Worm (Caenorhabditis elegans) whole organism, L4 larva: ENCODE results near the gene F13H10.9.
A peak's percentile ranks its signal among the peaks of the same experiment; 100 is the strongest.

ENCODE experiments used
- F37D6.2 ChIP-seq: sonication (generic microtip); optimal IDR thresholded peaks from 2 replicates; lab custom pipeline; 2016; ENCODE audit warnings: mild to moderate bottlenecking, missing genetic modification characterization, missing compliant biosample characterization
- F44E2.7 ChIP-seq: fragments of 200-800 bp; sonication (Bioruptor generic); IDR thresholded peaks from 2 replicates; pipeline ENCODE4 v2.1.2; 2022; ENCODE audit warnings: missing genetic modification characterization, missing compliant biosample characterization
- T20F7.1 ChIP-seq: fragments of 200-800 bp; sonication (Bioruptor generic); optimal IDR thresholded peaks from 2 replicates; lab custom pipeline; 2018; ENCODE audit warnings: mild to moderate bottlenecking, missing genetic modification characterization, missing compliant biosample characterization
- Y105C5A.15 ChIP-seq: fragments of 200-800 bp; sonication (Bioruptor generic); IDR thresholded peaks from 2 replicates; pipeline ENCODE4 v1.3.6; 2022; ENCODE audit warnings: missing genetic modification characterization, missing compliant biosample characterization
- Y75B8A.6 ChIP-seq: fragments of 200-800 bp; sonication (Bioruptor generic); IDR thresholded peaks from 2 replicates; pipeline ENCODE4 v1.3.6; 2022; ENCODE audit warnings: missing genetic modification reagents, missing genetic modification characterization, missing compliant biosample characterization
- ZK337.2 ChIP-seq: fragments of 200-800 bp; sonication (Bioruptor generic); IDR thresholded peaks from 2 replicates; pipeline ENCODE4 v1.3.6; 2022; ENCODE audit warnings: missing genetic modification reagents, missing genetic modification characterization, missing compliant biosample characterization
- arid-1 ChIP-seq: fragments of 200-800 bp; sonication (Bioruptor generic); conservative IDR thresholded peaks from 2 replicates; pipeline ENCODE4 v1.3.6; 2022; ENCODE audit warnings: missing genetic modification reagents, missing genetic modification characterization, missing compliant biosample characterization
- attf-4 ChIP-seq: sonication (generic microtip); optimal IDR thresholded peaks from 3 replicates; lab custom pipeline; 2017; ENCODE audit warnings: missing biosample characterization, missing genetic modification characterization
- ceh-20 ChIP-seq: fragments of 200-800 bp; sonication (Bioruptor generic); IDR thresholded peaks from 2 replicates; pipeline ENCODE4 v1.3.6; 2022; ENCODE audit warnings: missing genetic modification reagents, missing genetic modification characterization, missing compliant biosample characterization
- ceh-28 ChIP-seq: fragments of 150-350 bp; optimal IDR thresholded peaks from 2 replicates; lab custom pipeline; 2014; ENCODE audit warnings: missing biosample characterization, missing genetic modification reagents, missing genetic modification characterization
- ceh-32 ChIP-seq: sonication (generic microtip); optimal IDR thresholded peaks from 2 replicates; lab custom pipeline; 2016; ENCODE audit warnings: mild to moderate bottlenecking, missing genetic modification characterization, missing compliant biosample characterization; ENCODE audit not compliant: poor library complexity
- daf-16 ChIP-seq, 3 experiments: sonication (generic microtip); optimal IDR thresholded peaks; 2 replicates each; lab custom pipeline; 2016 to 2017; ENCODE audit warnings: missing genetic modification characterization in 3 of 3, missing genetic modification reagents in 3 of 3, mild to moderate bottlenecking in 2 of 3, missing compliant biosample characterization in 2 of 3, missing biosample characterization in 1 of 3, moderate library complexity in 1 of 3
- daf-8 ChIP-seq: fragments of 200-800 bp; sonication (Bioruptor generic); IDR thresholded peaks from 2 replicates; pipeline ENCODE4 v1.3.6; 2022; ENCODE audit warnings: missing genetic modification characterization, missing compliant biosample characterization
- dmd-6 ChIP-seq: fragments of 200-800 bp; sonication (Bioruptor generic); IDR thresholded peaks from 2 replicates; pipeline ENCODE4 v1.3.6; 2022; ENCODE audit warnings: missing genetic modification reagents, missing genetic modification characterization, missing compliant biosample characterization
- dpl-1 ChIP-seq: fragments of 150-350 bp; optimal IDR thresholded peaks from 2 replicates; lab custom pipeline; 2014; ENCODE audit warnings: missing biosample characterization, missing genetic modification reagents, missing genetic modification characterization
- duxl-1 ChIP-seq: sonication (generic microtip); optimal IDR thresholded peaks from 2 replicates; lab custom pipeline; 2016; ENCODE audit warnings: mild to moderate bottlenecking, missing genetic modification characterization, moderate library complexity, missing compliant biosample characterization; ENCODE audit not compliant: poor library complexity
- dve-1 ChIP-seq: sonication (generic microtip); optimal IDR thresholded peaks from 2 replicates; lab custom pipeline; 2017; ENCODE audit warnings: antibody characterized with exemption, mild to moderate bottlenecking, missing genetic modification characterization, missing compliant biosample characterization; ENCODE audit not compliant: insufficient read depth
- fkh-10 ChIP-seq: fragments of 150-350 bp; optimal IDR thresholded peaks from 2 replicates; lab custom pipeline; 2014; ENCODE audit warnings: missing biosample characterization, missing genetic modification reagents, missing genetic modification characterization
- gei-8 ChIP-seq: fragments of 200-800 bp; sonication (Bioruptor generic); optimal IDR thresholded peaks from 2 replicates; lab custom pipeline; 2018; ENCODE audit warnings: mild to moderate bottlenecking, missing genetic modification characterization, missing compliant biosample characterization
- hif-1 ChIP-seq, 2 experiments: sonication (generic microtip); optimal IDR thresholded peaks; 2 replicates each; lab custom pipeline; 2016 to 2017; ENCODE audit warnings: missing compliant biosample characterization in 2 of 2, missing genetic modification characterization in 2 of 2, missing genetic modification reagents in 2 of 2, missing genotype in 2 of 2, mild to moderate bottlenecking in 1 of 2
- hlh-11 ChIP-seq: fragments of 200-800 bp; sonication (Bioruptor generic); optimal IDR thresholded peaks from 2 replicates; lab custom pipeline; 2018; ENCODE audit warnings: mild to moderate bottlenecking, missing genetic modification characterization, missing compliant biosample characterization
- hlh-30 ChIP-seq: sonication (generic microtip); optimal IDR thresholded peaks from 2 replicates; lab custom pipeline; 2017; ENCODE audit warnings: antibody characterized with exemption, mild to moderate bottlenecking, missing genetic modification characterization, missing compliant biosample characterization; ENCODE audit not compliant: insufficient read depth
- hmg-1.1 ChIP-seq: fragments of 200-800 bp; sonication (Bioruptor generic); IDR thresholded peaks from 2 replicates; pipeline ENCODE4 v1.3.6; 2022; ENCODE audit warnings: missing genetic modification reagents, missing genetic modification characterization, missing compliant biosample characterization
- lim-7 ChIP-seq: fragments of 200-800 bp; sonication (Bioruptor generic); IDR thresholded peaks from 2 replicates; pipeline ENCODE4 v1.3.6; 2022; ENCODE audit warnings: missing genetic modification characterization, missing compliant biosample characterization
- lin-1 ChIP-seq: fragments of 200-800 bp; sonication (Bioruptor generic); IDR thresholded peaks from 2 replicates; pipeline ENCODE4 v1.3.6; 2022; ENCODE audit warnings: missing genetic modification reagents, missing genetic modification characterization, missing compliant biosample characterization
- lin-15B ChIP-seq: fragments of 150-350 bp; sonication (generic microtip); optimal IDR thresholded peaks from 3 replicates; lab custom pipeline; 2014; ENCODE audit warnings: missing biosample characterization, missing genetic modification characterization
- lin-39 ChIP-seq: fragments of 150-350 bp; optimal IDR thresholded peaks from 2 replicates; lab custom pipeline; 2014; ENCODE audit warnings: missing biosample characterization, missing genetic modification reagents, missing genetic modification characterization
- lsy-2 ChIP-seq, 2 experiments: fragments of 150-350 bp in 1 of 2; sonication (generic microtip) in 1 of 2; optimal IDR thresholded peaks; 2 replicates each; lab custom pipeline; 2014 to 2017; ENCODE audit warnings: missing biosample characterization in 2 of 2, missing genetic modification characterization in 2 of 2
- madf-5 ChIP-seq, 2 experiments: fragments of 200-800 bp; sonication (Bioruptor generic); IDR thresholded peaks; 2 replicates each; pipeline ENCODE4 v1.3.6; 2022; ENCODE audit warnings: missing compliant biosample characterization in 2 of 2, missing genetic modification characterization in 2 of 2
- mep-1 ChIP-seq: fragments of 150-350 bp; sonication (generic microtip); optimal IDR thresholded peaks from 3 replicates; lab custom pipeline; 2014; ENCODE audit warnings: missing biosample characterization, missing genetic modification characterization
- mxl-3 ChIP-seq: fragments of 200-800 bp; sonication (Bioruptor generic); optimal IDR thresholded peaks from 2 replicates; lab custom pipeline; 2018; ENCODE audit warnings: mild to moderate bottlenecking, missing genetic modification characterization, missing compliant biosample characterization
- nhr-11 ChIP-seq: fragments of 150-350 bp; optimal IDR thresholded peaks from 2 replicates; lab custom pipeline; 2014; ENCODE audit warnings: missing biosample characterization, missing genetic modification characterization
- nhr-111 ChIP-seq: fragments of 200-800 bp; sonication (Bioruptor generic); optimal IDR thresholded peaks from 2 replicates; lab custom pipeline; 2018; ENCODE audit warnings: mild to moderate bottlenecking, missing genetic modification characterization, missing compliant biosample characterization
- nhr-28 ChIP-seq: fragments of 150-350 bp; optimal IDR thresholded peaks from 2 replicates; lab custom pipeline; 2014; ENCODE audit warnings: missing biosample characterization, missing genetic modification characterization
- nhr-41 ChIP-seq: fragments of 200-800 bp; sonication (Bioruptor generic); IDR thresholded peaks from 2 replicates; pipeline ENCODE4 v1.3.6; 2022; ENCODE audit warnings: missing genetic modification reagents, missing genetic modification characterization, missing compliant biosample characterization
- nhr-48 ChIP-seq: sonication (generic microtip); optimal IDR thresholded peaks from 2 replicates; lab custom pipeline; 2016; ENCODE audit warnings: mild to moderate bottlenecking, missing genetic modification characterization, missing compliant biosample characterization
- nhr-76 ChIP-seq: fragments of 150-350 bp; optimal IDR thresholded peaks from 2 replicates; lab custom pipeline; 2014; ENCODE audit warnings: missing biosample characterization, missing genetic modification characterization
- nhr-77 ChIP-seq: fragments of 150-350 bp; optimal IDR thresholded peaks from 2 replicates; lab custom pipeline; 2014; ENCODE audit warnings: missing biosample characterization, missing genetic modification characterization
- pha-4 ChIP-seq, 2 experiments: fragments of 150-350 bp in 1 of 2; fragments of 200-800 bp in 1 of 2; sonication (Bioruptor generic) in 1 of 2; IDR thresholded peaks in 1 of 2; optimal IDR thresholded peaks in 1 of 2; 2 replicates each; pipeline versions ENCODE4 v1.3.6 to Lab custom; 2014 to 2022; ENCODE audit warnings: missing genetic modification characterization in 2 of 2, missing genetic modification reagents in 2 of 2, missing biosample characterization in 1 of 2, missing compliant biosample characterization in 1 of 2
- php-3 ChIP-seq: fragments of 200-800 bp; sonication (Bioruptor generic); IDR thresholded peaks from 2 replicates; pipeline ENCODE4 v1.3.6; 2022; ENCODE audit warnings: missing genetic modification reagents, missing genetic modification characterization, missing compliant biosample characterization
- pqm-1 ChIP-seq: sonication (generic microtip); optimal IDR thresholded peaks from 2 replicates; lab custom pipeline; 2017; ENCODE audit warnings: missing biosample characterization, missing genetic modification characterization
- saeg-2 ChIP-seq: fragments of 200-800 bp; sonication (Bioruptor generic); IDR thresholded peaks from 2 replicates; pipeline ENCODE4 v1.3.6; 2022; ENCODE audit warnings: missing genetic modification reagents, missing genetic modification characterization, missing compliant biosample characterization
- set-16 ChIP-seq: fragments of 200-800 bp; sonication (Bioruptor generic); IDR thresholded peaks from 2 replicates; pipeline ENCODE4 v1.3.6; 2022; ENCODE audit warnings: missing genetic modification reagents, missing genetic modification characterization, missing compliant biosample characterization
- snpc-1.2 ChIP-seq: fragments of 200-800 bp; sonication (Bioruptor generic); IDR thresholded peaks from 2 replicates; pipeline ENCODE4 v1.3.6; 2022; ENCODE audit warnings: missing genetic modification reagents, missing genetic modification characterization, missing compliant biosample characterization
- tag-97 ChIP-seq: fragments of 200-800 bp; sonication (Bioruptor generic); IDR thresholded peaks from 2 replicates; pipeline ENCODE4 v1.3.6; 2022; ENCODE audit warnings: missing genetic modification characterization, missing compliant biosample characterization
- unc-62 ChIP-seq, 3 experiments: fragments of 150-350 bp in 1 of 3; sonication (generic microtip); optimal IDR thresholded peaks in 2 of 3; peaks in 1 of 3; 1 replicate in 1 of 3; 2 replicates in 2 of 3; lab custom pipeline; 2014 to 2017; ENCODE audit warnings: missing biosample characterization in 3 of 3, missing genetic modification characterization in 3 of 3, missing genetic modification reagents in 3 of 3, missing genotype in 1 of 3

The F13H10.9 gene

ce11 chrIV:11008255-11008654 is 6.5 kb downstream of the F13H10.9 start:
- TF ChIP-seq lin-1 (GFP tag; lab: Robert Waterston, UW) (no peak), hlh-11 (tag; lab: Kevin White, UChicago) (no peak), saeg-2 (GFP tag; lab: Robert Waterston, UW) (no peak), daf-16 (GFP tag; optimal IDR thresholded peaks at IDR 0.05; lab: Kevin White, UChicago) (no peak), daf-16 (tag; optimal IDR thresholded peaks at IDR 0.05; lab: Kevin White, UChicago) (no peak), mep-1 (tag; lab: Kevin White, UChicago) (peak; percentile 14), hmg-1.1 (GFP tag; lab: Robert Waterston, UW) (0 out of 2 replicates have a peak, but pooled peaks have one; percentile 38), F44E2.7 (no peak), snpc-1.2 (GFP tag; lab: Robert Waterston, UW) (no peak), lin-39 (tag; lab: Kevin White, UChicago) (no peak), dpl-1 (GFP tag; lab: Kevin White, UChicago) (no peak), nhr-48 (no peak), tag-97 (GFP tag; lab: Robert Waterston, UW) (no peak), pha-4 (GFP tag; IDR thresholded peaks at IDR 0.05; lab: Robert Waterston, UW) (no peak), pha-4 (tag; optimal IDR thresholded peaks at IDR 0.05; lab: Kevin White, UChicago) (peak; percentile 15), Y105C5A.15 (GFP tag; lab: Robert Waterston, UW) (no peak), lin-15B (tag; lab: Kevin White, UChicago) (no peak), nhr-111 (no peak), hif-1 (tag; optimal IDR thresholded peaks at IDR 0.05; lab: Kevin White, UChicago) (no peak), lim-7 (no peak), gei-8 (GFP tag; lab: Kevin White, UChicago) (no peak), nhr-77 (tag; lab: Kevin White, UChicago) (no peak), mxl-3 (no peak), nhr-41 (GFP tag; lab: Robert Waterston, UW) (no peak), ceh-20 (GFP tag; lab: Robert Waterston, UW) (no peak), dmd-6 (GFP tag; lab: Robert Waterston, UW) (peak; percentile 18; the same call in 1 of the 2 replicates), set-16 (GFP tag; lab: Robert Waterston, UW) (no peak), dve-1 (tag; lab: Kevin White, UChicago) (peak; percentile 29), ceh-32 (tag; lab: Kevin White, UChicago) (no peak), madf-5 (GFP tag; IDR thresholded peaks at IDR 0.05; lab: Robert Waterston, UW) (no peak), T20F7.1 (no peak), lsy-2 (tag; optimal IDR thresholded peaks at IDR 0.05; lab: Kevin White, UChicago) (no peak), pqm-1 (no peak), F37D6.2 (tag; lab: Kevin White, UChicago) (no peak), daf-8 (GFP tag; lab: Robert Waterston, UW) (no peak), nhr-28 (tag; lab: Kevin White, UChicago) (peak; percentile 29), ceh-28 (tag; lab: Kevin White, UChicago) (no peak), Y75B8A.6 (no peak), php-3 (GFP tag; lab: Robert Waterston, UW) (no peak), hlh-30 (tag; lab: Kevin White, UChicago) (peak; percentile 70), unc-62 (GFP tag; optimal IDR thresholded peaks at IDR 0.05 in 1 of 2; lab: Kevin White, UChicago) (no peak), unc-62 (tag; optimal IDR thresholded peaks at IDR 0.05; lab: Kevin White, UChicago) (no peak), duxl-1 (tag; lab: Kevin White, UChicago) (no peak), arid-1 (no peak), nhr-76 (tag; lab: Kevin White, UChicago) (no peak), nhr-11 (tag; lab: Kevin White, UChicago) (no peak), fkh-10 (GFP tag; lab: Kevin White, UChicago) (no peak), attf-4 (tag; lab: Kevin White, UChicago) (no peak), ZK337.2 (no peak)
- TF ChIP-seq, all 104 proteins: peak for 7
